Worm (Caenorhabditis elegans) whole organism, young adult: ENCODE results near the gene Y39A1A.21.

Experiments
- T07F8.4 ChIP-seq: sonication (generic microtip); optimal IDR thresholded peaks from 2 replicates; lab custom pipeline; 2016; ENCODE audit warnings: mild to moderate bottlenecking, missing genetic modification characterization, moderate library complexity, missing compliant biosample characterization
- Y79H2A.3 ChIP-seq: fragments of 200-800 bp; sonication (Bioruptor generic); conservative IDR thresholded peaks from 2 replicates; pipeline ENCODE4 v1.3.6; 2022; ENCODE audit warnings: missing genetic modification reagents, missing genetic modification characterization, missing compliant biosample characterization
- aptf-3 ChIP-seq: fragments of 200-800 bp; sonication (Bioruptor generic); IDR thresholded peaks from 2 replicates; pipeline ENCODE4 v1.3.6; 2022; ENCODE audit warnings: missing genetic modification characterization, missing compliant biosample characterization
- attf-5 ChIP-seq: fragments of 200-800 bp; sonication (Bioruptor generic); optimal IDR thresholded peaks from 2 replicates; lab custom pipeline; 2018; ENCODE audit warnings: mild to moderate bottlenecking, missing genetic modification characterization, missing compliant biosample characterization
- ceh-100 ChIP-seq: fragments of 200-800 bp; sonication (Bioruptor generic); IDR thresholded peaks from 2 replicates; pipeline ENCODE4 v1.3.6; 2022; ENCODE audit warnings: missing genetic modification reagents, missing genetic modification characterization, missing compliant biosample characterization
- hmg-20 ChIP-seq: fragments of 200-800 bp; sonication (Bioruptor generic); IDR thresholded peaks from 2 replicates; pipeline ENCODE4 v1.3.6; 2022; ENCODE audit warnings: missing genetic modification reagents, missing genetic modification characterization, missing compliant biosample characterization
- let-526 ChIP-seq: fragments of 200-800 bp; sonication (Bioruptor generic); IDR thresholded peaks from 2 replicates; pipeline ENCODE4 v1.3.6; 2022; ENCODE audit warnings: missing genetic modification reagents, missing genetic modification characterization, missing compliant biosample characterization
- mel-28 ChIP-seq: sonication (generic microtip); optimal IDR thresholded peaks from 2 replicates; lab custom pipeline; 2016; ENCODE audit warnings: borderline replicate concordance, mild to moderate bottlenecking, missing genetic modification characterization, missing compliant biosample characterization
- nhr-120 ChIP-seq: fragments of 200-800 bp; sonication (Bioruptor generic); IDR thresholded peaks from 2 replicates; pipeline ENCODE4 v1.3.6; 2022; ENCODE audit warnings: missing genetic modification characterization, missing compliant biosample characterization
- nhr-27 ChIP-seq: fragments of 200-800 bp; sonication (Bioruptor generic); optimal IDR thresholded peaks from 2 replicates; lab custom pipeline; 2018; ENCODE audit warnings: mild to moderate bottlenecking, missing genetic modification characterization, moderate library complexity, missing compliant biosample characterization
- pha-4 ChIP-seq: fragments of 150-350 bp; sonication (generic microtip); optimal IDR thresholded peaks from 2 replicates; lab custom pipeline; 2014; ENCODE audit warnings: missing biosample characterization, missing genetic modification reagents, missing genetic modification characterization
- rec-8 ChIP-seq, 2 experiments: sonication (generic microtip); optimal IDR thresholded peaks; 2 replicates each; lab custom pipeline; 2016; ENCODE audit warnings: mild to moderate bottlenecking in 2 of 2, missing genetic modification characterization in 2 of 2, missing genetic modification reagents in 2 of 2, missing genotype in 2 of 2, missing biosample characterization in 1 of 2, missing compliant biosample characterization in 1 of 2, moderate library complexity in 1 of 2
- tbx-9 ChIP-seq: sonication (generic microtip); optimal IDR thresholded peaks from 2 replicates; lab custom pipeline; 2016; ENCODE audit warnings: borderline replicate concordance, missing genetic modification characterization, inconsistent platforms, missing compliant biosample characterization
- unc-62 ChIP-seq: fragments of 150-350 bp; optimal IDR thresholded peaks from 2 replicates; lab custom pipeline; 2014; ENCODE audit warnings: missing biosample characterization, missing genetic modification reagents, missing genetic modification characterization

DNA sequence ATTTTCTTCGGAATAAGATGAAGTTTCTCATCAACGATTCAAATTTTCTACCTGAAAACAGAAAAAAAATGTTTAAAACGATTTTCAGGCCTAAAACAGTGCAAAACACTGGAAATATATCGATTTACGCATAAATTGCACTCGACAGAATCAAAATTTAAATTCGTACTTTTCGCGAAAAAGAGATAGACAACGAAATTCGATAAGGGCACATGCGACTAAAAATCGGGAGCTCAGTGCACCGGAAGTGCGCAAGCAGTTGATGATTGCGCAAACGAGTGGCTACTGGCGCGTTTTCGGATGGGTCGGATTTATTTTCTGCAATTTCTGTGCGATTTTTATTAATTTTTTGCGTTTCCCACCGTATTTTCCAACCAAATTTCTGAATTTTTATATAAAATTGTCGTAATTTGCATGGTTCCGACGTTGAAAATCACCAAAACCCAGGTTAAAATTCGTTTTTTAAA is at the start of gene Y39A1A.21, which contains the start of gene Y39A1A.22:
- TF ChIP-seq Y79H2A.3 (no peak), aptf-3 (GFP tag; lab: Robert Waterston, UW) (no peak), nhr-27 (no peak), mel-28 (tag; lab: Kevin White, UChicago) (no peak), pha-4 (tag; lab: Kevin White, UChicago) (peak; percentile 2), attf-5 (GFP tag; lab: Kevin White, UChicago) (peak; percentile 77), rec-8 (tag; optimal IDR thresholded peaks at IDR 0.05; lab: Kevin White, UChicago) (no peak), tbx-9 (tag; lab: Kevin White, UChicago) (no peak), nhr-120 (no peak), unc-62 (GFP tag; lab: Kevin White, UChicago) (no peak), hmg-20 (GFP tag; lab: Robert Waterston, UW) (peak; percentile 74), ceh-100 (GFP tag; lab: Robert Waterston, UW) (peak; percentile 75), let-526 (GFP tag; lab: Robert Waterston, UW) (no peak), T07F8.4 (tag; lab: Kevin White, UChicago) (no peak)
